Comparison of ENCODE assay signal across 1 worm cellular context in genomic region chrIII:10153003-10153402, ce11.
A peak's percentile ranks its signal among the peaks of the same experiment; 100 is the strongest.
TF ChIP-seq lines count a peak whose summit lies in the region.

No protein-coding gene starts in this region.

TF ChIP-seq in whole organism, L4 larva, 104 proteins besides CTCF, POLR2A, EP300 and RAD21 (continued from another document):
- TF ChIP-seq egl-27 (tag; optimal IDR thresholded peaks at IDR 0.05; lab: Kevin White, UChicago) (no peak), mes-2 (tag; optimal IDR thresholded peaks at IDR 0.05; lab: Kevin White, UChicago; ENCODE audit: poor library complexity, severe bottlenecking) (no peak), spr-3 (GFP tag; optimal IDR thresholded peaks at IDR 0.05; lab: Kevin White, UChicago) (no peak), nhr-42 (GFP tag; IDR thresholded peaks at IDR 0.05; lab: Robert Waterston, UW) (no peak), F10B5.3 (tag; optimal IDR thresholded peaks at IDR 0.05; lab: Kevin White, UChicago) (no peak), unc-39 (tag; optimal IDR thresholded peaks at IDR 0.05; lab: Kevin White, UChicago) (no peak), mxl-2 (GFP tag; conservative IDR thresholded peaks at IDR 0.05; lab: Robert Waterston, UW) (no peak), lim-7 (GFP tag; IDR thresholded peaks at IDR 0.05; lab: Robert Waterston, UW) (no peak), nhr-11 (tag; optimal IDR thresholded peaks at IDR 0.05; lab: Kevin White, UChicago) (no peak), vab-7 (GFP tag; IDR thresholded peaks at IDR 0.05; lab: Robert Waterston, UW) (no peak), mep-1 (tag; optimal IDR thresholded peaks at IDR 0.05; lab: Kevin White, UChicago) (peak; percentile 54), mxl-3 (GFP tag; optimal IDR thresholded peaks at IDR 0.05; lab: Kevin White, UChicago) (no peak), ztf-11 (tag; optimal IDR thresholded peaks at IDR 0.05; lab: Kevin White, UChicago) (no peak), gei-8 (GFP tag; optimal IDR thresholded peaks at IDR 0.05; lab: Kevin White, UChicago) (no peak), lin-38 (GFP tag; IDR thresholded peaks at IDR 0.05; lab: Robert Waterston, UW) (no peak), daf-12 (tag; optimal IDR thresholded peaks at IDR 0.05; lab: Kevin White, UChicago) (no peak), ceh-44 (GFP tag; IDR thresholded peaks at IDR 0.05; lab: Robert Waterston, UW) (no peak), Y48G9A.11 (GFP tag; IDR thresholded peaks at IDR 0.05; lab: Robert Waterston, UW) (no peak), F44E2.7 (GFP tag; IDR thresholded peaks at IDR 0.05; lab: Robert Waterston, UW) (no peak), daf-8 (GFP tag; IDR thresholded peaks at IDR 0.05; lab: Robert Waterston, UW) (no peak), fkh-10 (GFP tag; optimal IDR thresholded peaks at IDR 0.05; lab: Kevin White, UChicago) (peak; percentile 56), snpc-4 (tag; optimal IDR thresholded peaks at IDR 0.05; lab: Kevin White, UChicago) (no peak), dmd-6 (GFP tag; IDR thresholded peaks at IDR 0.05; lab: Robert Waterston, UW) (no peak), saeg-2 (GFP tag; IDR thresholded peaks at IDR 0.05; lab: Robert Waterston, UW) (no peak), spr-1 (tag; optimal IDR thresholded peaks at IDR 0.05; lab: Kevin White, UChicago) (no peak), mdl-1 (tag; optimal IDR thresholded peaks at IDR 0.05; lab: Kevin White, UChicago) (peak in 1 of 2 experiments; percentile 46), nhr-237 (tag; optimal IDR thresholded peaks at IDR 0.05; lab: Kevin White, UChicago) (no peak), zfp-2 (tag; optimal IDR thresholded peaks at IDR 0.05; lab: Kevin White, UChicago) (no peak), nhr-76 (tag; optimal IDR thresholded peaks at IDR 0.05; lab: Kevin White, UChicago) (no peak), nhr-102 (tag; optimal IDR thresholded peaks at IDR 0.05; lab: Kevin White, UChicago) (no peak), Y5F2A.4 (GFP tag; optimal IDR thresholded peaks at IDR 0.05; lab: Kevin White, UChicago) (no peak), nhr-48 (tag; optimal IDR thresholded peaks at IDR 0.05; lab: Kevin White, UChicago) (peak; percentile 8), zip-2 (tag; optimal IDR thresholded peaks at IDR 0.05; lab: Kevin White, UChicago) (no peak), tag-97 (GFP tag; IDR thresholded peaks at IDR 0.05; lab: Robert Waterston, UW) (no peak), aly-2 (tag; optimal IDR thresholded peaks at IDR 0.05; lab: Kevin White, UChicago) (no peak), T20F7.1 (GFP tag; optimal IDR thresholded peaks at IDR 0.05; lab: Kevin White, UChicago) (no peak), lir-3 (tag; optimal IDR thresholded peaks at IDR 0.05; lab: Kevin White, UChicago) (no peak), jun-1 (tag; optimal IDR thresholded peaks at IDR 0.05; lab: Kevin White, UChicago) (no peak), nhr-77 (tag; optimal IDR thresholded peaks at IDR 0.05; lab: Kevin White, UChicago) (no peak), nhr-41 (GFP tag; IDR thresholded peaks at IDR 0.05; lab: Robert Waterston, UW) (no peak), ceh-20 (GFP tag; IDR thresholded peaks at IDR 0.05; lab: Robert Waterston, UW) (no peak), aha-1 (tag; lab: Kevin White, UChicago) (peak; percentile 61), dmd-8 (GFP tag; IDR thresholded peaks at IDR 0.05; lab: Robert Waterston, UW) (no peak), nhr-25 (tag; optimal IDR thresholded peaks at IDR 0.05; lab: Kevin White, UChicago; ENCODE audit: borderline replicate concordance, insufficient read depth) (no peak), Y75B8A.6 (GFP tag; IDR thresholded peaks at IDR 0.05; lab: Robert Waterston, UW) (no peak), duxl-1 (tag; optimal IDR thresholded peaks at IDR 0.05; lab: Kevin White, UChicago; ENCODE audit: poor library complexity) (no peak), lin-39 (tag; optimal IDR thresholded peaks at IDR 0.05; lab: Kevin White, UChicago) (no peak), dmd-9 (GFP tag; IDR thresholded peaks at IDR 0.05; lab: Robert Waterston, UW) (no peak), hmg-1.1 (GFP tag; IDR thresholded peaks at IDR 0.05; lab: Robert Waterston, UW) (peak; percentile 38; the same call in 1 of the 2 replicates), ctbp-1 (GFP tag; IDR thresholded peaks at IDR 0.05; lab: Robert Waterston, UW) (peak; percentile 74), egl-43 (GFP tag; IDR thresholded peaks at IDR 0.05; lab: Robert Waterston, UW) (no peak), R02D3.7 (tag; optimal IDR thresholded peaks at IDR 0.05; lab: Kevin White, UChicago) (no peak), D1046.2 (GFP tag; IDR thresholded peaks at IDR 0.05; lab: Robert Waterston, UW) (no peak), dpl-1 (GFP tag; optimal IDR thresholded peaks at IDR 0.05; lab: Kevin White, UChicago) (no peak), nhr-10 (tag; optimal IDR thresholded peaks at IDR 0.05; lab: Kevin White, UChicago) (no peak), arid-1 (GFP tag; conservative IDR thresholded peaks at IDR 0.05; lab: Robert Waterston, UW) (no peak), ztf-7 (tag; optimal IDR thresholded peaks at IDR 0.05; lab: Kevin White, UChicago) (no peak), attf-4 (tag; optimal IDR thresholded peaks at IDR 0.05; lab: Kevin White, UChicago) (no peak), hlh-30 (tag; optimal IDR thresholded peaks at IDR 0.05; lab: Kevin White, UChicago; ENCODE audit: insufficient read depth) (peak; percentile 83)
